Worm (Caenorhabditis elegans) whole organism, L1 larva: Measurements from ENCODE around the gene ZK1058.9.
A peak's percentile ranks its signal among the peaks of the same experiment; 100 is the strongest.

Experiments used
- C04F5.9 ChIP-seq: sonication (generic microtip); optimal IDR thresholded peaks from 2 replicates; lab custom pipeline; 2016; ENCODE audit warnings: missing genetic modification characterization, missing compliant biosample characterization
- C16A3.4 ChIP-seq: fragments of 150-350 bp; optimal IDR thresholded peaks from 2 replicates; lab custom pipeline; 2014; ENCODE audit warnings: missing biosample characterization, missing genetic modification characterization
- F16B12.6 ChIP-seq: fragments of 150-350 bp; optimal IDR thresholded peaks from 2 replicates; lab custom pipeline; 2014; ENCODE audit warnings: missing biosample characterization, missing genetic modification characterization
- Y116A8C.19 ChIP-seq: sonication (generic microtip); optimal IDR thresholded peaks from 2 replicates; lab custom pipeline; 2016; ENCODE audit warnings: missing compliant biosample characterization, missing genetic modification characterization, borderline replicate concordance
- alr-1 ChIP-seq: fragments of 200-800 bp; sonication (Bioruptor generic); optimal IDR thresholded peaks from 2 replicates; lab custom pipeline; 2018; ENCODE audit warnings: borderline replicate concordance, mild to moderate bottlenecking, missing genetic modification characterization, missing compliant biosample characterization
- aly-2 ChIP-seq: fragments of 150-350 bp; optimal IDR thresholded peaks from 2 replicates; lab custom pipeline; 2014; ENCODE audit warnings: missing biosample characterization, missing genetic modification characterization
- ama-1 ChIP-seq: fragments of 150-350 bp; optimal IDR thresholded peaks from 2 replicates; lab custom pipeline; 2014
- blmp-1 ChIP-seq: fragments of 150-350 bp; optimal IDR thresholded peaks from 2 replicates; lab custom pipeline; 2014; ENCODE audit warnings: missing biosample characterization, missing genetic modification characterization
- ceh-63 ChIP-seq: fragments of 200-800 bp; sonication (Bioruptor generic); optimal IDR thresholded peaks from 2 replicates; lab custom pipeline; 2018; ENCODE audit warnings: mild to moderate bottlenecking, missing genetic modification characterization, missing compliant biosample characterization
- ceh-8 ChIP-seq: fragments of 200-800 bp; sonication (Bioruptor generic); optimal IDR thresholded peaks from 2 replicates; lab custom pipeline; 2018; ENCODE audit warnings: mild to moderate bottlenecking, missing genetic modification characterization, moderate library complexity, missing compliant biosample characterization
- ceh-82 ChIP-seq, 3 experiments: fragments of 150-350 bp in 1 of 3; sonication (generic microtip) in 2 of 3; optimal IDR thresholded peaks; 2 replicates each; lab custom pipeline; 2014 to 2017; ENCODE audit warnings: missing biosample characterization in 3 of 3, missing genetic modification characterization in 3 of 3
- dsc-1 ChIP-seq: sonication (generic microtip); optimal IDR thresholded peaks from 2 replicates; lab custom pipeline; 2016; ENCODE audit warnings: mild to moderate bottlenecking, missing genetic modification characterization, missing compliant biosample characterization
- egl-13 ChIP-seq: sonication (generic microtip); optimal IDR thresholded peaks from 2 replicates; lab custom pipeline; 2016; ENCODE audit warnings: missing genotype, missing genetic modification reagents, missing genetic modification characterization, missing compliant biosample characterization
- elt-2 ChIP-seq: sonication (generic microtip); optimal IDR thresholded peaks from 2 replicates; lab custom pipeline; 2016; ENCODE audit warnings: missing genetic modification characterization, mild to moderate bottlenecking, inconsistent platforms, missing compliant biosample characterization, missing genetic modification reagents
- fkh-10 ChIP-seq: sonication (generic microtip); optimal IDR thresholded peaks from 2 replicates; lab custom pipeline; 2017; ENCODE audit warnings: missing biosample characterization, missing genetic modification reagents, missing genetic modification characterization
- fkh-4 ChIP-seq: sonication (generic microtip); optimal IDR thresholded peaks from 2 replicates; lab custom pipeline; 2016; ENCODE audit warnings: missing compliant biosample characterization, missing genetic modification characterization, borderline replicate concordance
- fkh-8 ChIP-seq: sonication (generic microtip); optimal IDR thresholded peaks from 2 replicates; lab custom pipeline; 2016; ENCODE audit warnings: mild to moderate bottlenecking, missing genetic modification characterization, missing compliant biosample characterization
- fos-1 ChIP-seq: fragments of 150-350 bp; optimal IDR thresholded peaks from 2 replicates; lab custom pipeline; 2014; ENCODE audit warnings: missing biosample characterization, missing genetic modification characterization
- grh-1 ChIP-seq: fragments of 200-800 bp; sonication (Bioruptor generic); IDR thresholded peaks from 2 replicates; pipeline ENCODE4 v1.3.6; 2022; ENCODE audit warnings: missing genetic modification reagents, missing genetic modification characterization, missing compliant biosample characterization
- hlh-4 ChIP-seq: sonication (generic microtip); optimal IDR thresholded peaks from 2 replicates; lab custom pipeline; 2016; ENCODE audit warnings: mild to moderate bottlenecking, missing genetic modification characterization, missing compliant biosample characterization
- lin-13 ChIP-seq: fragments of 150-350 bp; optimal IDR thresholded peaks from 2 replicates; lab custom pipeline; 2014; ENCODE audit warnings: missing biosample characterization, missing genetic modification reagents, missing genetic modification characterization
- lin-14 ChIP-seq: fragments of 200-800 bp; sonication (Bioruptor generic); optimal IDR thresholded peaks from 2 replicates; lab custom pipeline; 2018; ENCODE audit warnings: mild to moderate bottlenecking, missing genetic modification characterization, moderate library complexity, missing compliant biosample characterization
- lin-15B ChIP-seq: fragments of 150-350 bp; sonication (generic microtip); optimal IDR thresholded peaks from 3 replicates; lab custom pipeline; 2014; ENCODE audit warnings: missing biosample characterization, missing genetic modification characterization
- lin-35 ChIP-seq, 2 experiments: fragments of 150-350 bp; optimal IDR thresholded peaks; 2 replicates each; lab custom pipeline; 2014; ENCODE audit warnings: missing biosample characterization in 2 of 2, missing genetic modification characterization in 2 of 2, missing genetic modification reagents in 2 of 2
- lin-39 ChIP-seq: fragments of 150-350 bp; optimal IDR thresholded peaks from 2 replicates; lab custom pipeline; 2014; ENCODE audit warnings: missing biosample characterization, missing genetic modification reagents, missing genetic modification characterization
- lir-3 ChIP-seq: sonication (generic microtip); optimal IDR thresholded peaks from 2 replicates; lab custom pipeline; 2016; ENCODE audit warnings: mild to moderate bottlenecking, missing genetic modification characterization, moderate library complexity, missing compliant biosample characterization; ENCODE audit not compliant: poor library complexity
- lsy-2 ChIP-seq, 2 experiments: fragments of 150-350 bp; optimal IDR thresholded peaks; 2 replicates each; lab custom pipeline; 2014; ENCODE audit warnings: missing biosample characterization in 2 of 2, missing genetic modification characterization in 2 of 2
- mdl-1 ChIP-seq, 2 experiments: fragments of 150-350 bp; optimal IDR thresholded peaks; 2 replicates each; lab custom pipeline; 2014 to 2017; ENCODE audit warnings: missing biosample characterization in 2 of 2, missing genetic modification characterization in 2 of 2, inconsistent platforms in 1 of 2
- mep-1 ChIP-seq: fragments of 150-350 bp; optimal IDR thresholded peaks from 2 replicates; lab custom pipeline; 2014; ENCODE audit warnings: missing biosample characterization, missing genetic modification characterization
- nhr-20 ChIP-seq: sonication (generic microtip); optimal IDR thresholded peaks from 2 replicates; lab custom pipeline; 2016; ENCODE audit warnings: mild to moderate bottlenecking, missing genetic modification characterization, missing compliant biosample characterization
- nhr-47 ChIP-seq: sonication (generic microtip); optimal IDR thresholded peaks from 2 replicates; lab custom pipeline; 2016; ENCODE audit warnings: mild to moderate bottlenecking, missing genetic modification characterization, moderate library complexity, missing compliant biosample characterization
- nhr-71 ChIP-seq: sonication (generic microtip); optimal IDR thresholded peaks from 2 replicates; lab custom pipeline; 2016; ENCODE audit warnings: mild to moderate bottlenecking, missing genetic modification characterization, moderate library complexity, missing compliant biosample characterization
- nhr-76 ChIP-seq: sonication (generic microtip); optimal IDR thresholded peaks from 2 replicates; lab custom pipeline; 2017; ENCODE audit warnings: missing biosample characterization, missing genetic modification characterization
- nhr-77 ChIP-seq: fragments of 150-350 bp; optimal IDR thresholded peaks from 2 replicates; lab custom pipeline; 2014; ENCODE audit warnings: missing biosample characterization, missing genetic modification characterization
- nhr-84 ChIP-seq: sonication (generic microtip); optimal IDR thresholded peaks from 2 replicates; lab custom pipeline; 2017; ENCODE audit warnings: missing biosample characterization, missing genetic modification characterization
- nhr-85 ChIP-seq: sonication (generic microtip); peaks from one replicate; lab custom pipeline; 2016; ENCODE audit warnings: missing genetic modification characterization, inconsistent platforms, missing compliant biosample characterization
- nhr-90 ChIP-seq: sonication (generic microtip); optimal IDR thresholded peaks from 2 replicates; lab custom pipeline; 2016; ENCODE audit warnings: mild to moderate bottlenecking, missing genetic modification characterization, missing compliant biosample characterization; ENCODE audit not compliant: poor library complexity
- pax-3 ChIP-seq: fragments of 200-800 bp; sonication (Bioruptor generic); optimal IDR thresholded peaks from 2 replicates; lab custom pipeline; 2018; ENCODE audit warnings: mild to moderate bottlenecking, missing genetic modification characterization, moderate library complexity, missing compliant biosample characterization
- rnt-1 ChIP-seq: sonication (generic microtip); optimal IDR thresholded peaks from 2 replicates; lab custom pipeline; 2016; ENCODE audit warnings: mild to moderate bottlenecking, missing genetic modification characterization, moderate library complexity, missing compliant biosample characterization
- skn-1 ChIP-seq: fragments of 150-350 bp; optimal IDR thresholded peaks from 2 replicates; lab custom pipeline; 2014; ENCODE audit warnings: missing biosample characterization, missing genetic modification characterization
- sox-4 ChIP-seq: sonication (generic microtip); optimal IDR thresholded peaks from 2 replicates; lab custom pipeline; 2016; ENCODE audit warnings: missing genetic modification characterization, missing compliant biosample characterization
- swsn-7 ChIP-seq: sonication (generic microtip); optimal IDR thresholded peaks from 2 replicates; lab custom pipeline; 2016; ENCODE audit warnings: missing genetic modification characterization, missing compliant biosample characterization
- unc-130 ChIP-seq: fragments of 150-350 bp; optimal IDR thresholded peaks from 2 replicates; lab custom pipeline; 2017; ENCODE audit warnings: missing biosample characterization, missing genetic modification characterization, inconsistent platforms
- unc-86 ChIP-seq: sonication (generic microtip); optimal IDR thresholded peaks from 2 replicates; lab custom pipeline; 2016; ENCODE audit warnings: missing genetic modification characterization, missing compliant biosample characterization
- unc-98 ChIP-seq: fragments of 200-800 bp; sonication (Bioruptor generic); IDR thresholded peaks from 2 replicates; pipeline ENCODE4 v1.3.6; 2022; ENCODE audit warnings: missing genetic modification characterization, missing compliant biosample characterization
- vab-15 ChIP-seq: sonication (generic microtip); optimal IDR thresholded peaks from 2 replicates; lab custom pipeline; 2017; ENCODE audit warnings: missing genotype, mild to moderate bottlenecking, missing genetic modification characterization, missing compliant biosample characterization
- xbp-1 ChIP-seq: sonication (generic microtip); optimal IDR thresholded peaks from 2 replicates; lab custom pipeline; 2016; ENCODE audit warnings: missing genetic modification characterization, missing compliant biosample characterization
- zag-1 ChIP-seq: fragments of 150-350 bp; optimal IDR thresholded peaks from 2 replicates; lab custom pipeline; 2014; ENCODE audit warnings: missing biosample characterization, missing genetic modification characterization
- zip-4 ChIP-seq: fragments of 200-800 bp; sonication (Bioruptor generic); optimal IDR thresholded peaks from 2 replicates; lab custom pipeline; 2018; ENCODE audit warnings: mild to moderate bottlenecking, missing genetic modification characterization, moderate library complexity, missing compliant biosample characterization
- ztf-11 ChIP-seq, 2 experiments: sonication (generic microtip); optimal IDR thresholded peaks; 2 replicates each; lab custom pipeline; 2016 to 2017; ENCODE audit warnings: missing genetic modification characterization in 2 of 2, missing biosample characterization in 1 of 2, missing compliant biosample characterization in 1 of 2

ZK1058.9 gene

DNA sequence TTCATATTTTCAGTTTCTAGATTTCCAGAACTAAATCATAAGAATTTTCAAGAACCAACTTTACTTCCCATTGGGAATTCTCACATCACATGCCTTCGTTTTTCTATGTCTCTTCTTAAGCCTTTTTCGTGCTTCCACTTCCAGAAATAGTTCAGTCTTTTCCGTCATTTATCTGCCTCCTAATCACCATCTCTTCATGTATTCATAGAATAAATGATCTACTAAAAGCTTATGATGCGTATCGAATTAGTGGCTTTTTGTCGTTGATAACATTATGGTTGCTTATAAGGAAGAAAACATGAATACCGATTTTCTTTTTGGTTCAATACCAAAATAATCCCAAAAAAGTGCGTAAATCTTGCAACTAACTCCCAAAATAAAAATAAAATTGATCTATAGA lies 28.8 kb upstream of the ZK1058.9 start:
- TF ChIP-seq dsc-1 (peak; percentile 91), nhr-47 (peak; percentile 48), pax-3 (tag; lab: Kevin White, UChicago) (peak; percentile 44), lsy-2 (tag; optimal IDR thresholded peaks at IDR 0.05; lab: Kevin White, UChicago) (no peak), ztf-11 (tag; optimal IDR thresholded peaks at IDR 0.05; lab: Kevin White, UChicago) (no peak), nhr-71 (tag; lab: Kevin White, UChicago) (peak; percentile 10), unc-98 (GFP tag; lab: Robert Waterston, UW) (no peak), unc-86 (tag; lab: Kevin White, UChicago) (peak; percentile 30), C16A3.4 (tag; lab: Kevin White, UChicago) (no peak), sox-4 (tag; lab: Kevin White, UChicago) (peak; percentile 79), F16B12.6 (tag; lab: Kevin White, UChicago) (no peak), fkh-8 (tag; lab: Kevin White, UChicago) (peak; percentile 80)

- peak in 1 of 2 experiments; percentile 90 for TF ChIP-seq mdl-1 (tag; optimal IDR thresholded peaks at IDR 0.05; lab: Kevin White, UChicago)
- TF ChIP-seq lin-39 (tag; lab: Kevin White, UChicago): no peak
- TF ChIP-seq lin-13 (GFP tag; lab: Kevin White, UChicago): peak; percentile 19
- no peak for TF ChIP-seq skn-1 (tag; lab: Kevin White, UChicago)
- TF ChIP-seq nhr-90 (tag; lab: Kevin White, UChicago): no peak
- TF ChIP-seq elt-2 (tag; lab: Kevin White, UChicago): no peak
- peak; percentile 85 for TF ChIP-seq nhr-71 (tag; lab: Kevin White, UChicago)
- peak; percentile 9 for TF ChIP-seq xbp-1 (tag; lab: Kevin White, UChicago)
- no peak for TF ChIP-seq nhr-84
- TF ChIP-seq alr-1: no peak
- TF ChIP-seq mep-1 (tag; lab: Kevin White, UChicago): peak; percentile 52
- TF ChIP-seq C16A3.4 (tag; lab: Kevin White, UChicago): peak; percentile 42
- TF ChIP-seq ztf-11 (tag; optimal IDR thresholded peaks at IDR 0.05; lab: Kevin White, UChicago): peak in 1 of 2 experiments; percentile 8
- TF ChIP-seq fkh-10 (GFP tag; lab: Kevin White, UChicago): no peak
- TF ChIP-seq fkh-4 (tag; lab: Kevin White, UChicago): no peak
- no peak for TF ChIP-seq hlh-4 (tag; lab: Kevin White, UChicago)
- TF ChIP-seq nhr-47: peak; percentile 42
- peak; percentile 37 for TF ChIP-seq swsn-7 (tag; lab: Kevin White, UChicago)
- TF ChIP-seq C04F5.9 (tag; lab: Kevin White, UChicago): no peak
- peak; percentile 37 for TF ChIP-seq ceh-8 (GFP tag; lab: Kevin White, UChicago)
- TF ChIP-seq blmp-1 (tag; lab: Kevin White, UChicago): peak; percentile 11
- peak; percentile 57 for TF ChIP-seq pax-3 (tag; lab: Kevin White, UChicago)
- no peak for TF ChIP-seq fos-1 (tag; lab: Kevin White, UChicago)
- TF ChIP-seq nhr-20 (tag; lab: Kevin White, UChicago): peak; percentile 62
- no peak for TF ChIP-seq egl-13 (tag; lab: Kevin White, UChicago)
- peak; percentile 29 for TF ChIP-seq vab-15
- peak; percentile 20 to 70 for TF ChIP-seq lin-35 (GFP tag; optimal IDR thresholded peaks at IDR 0.05; lab: Kevin White, UChicago)
- no peak for TF ChIP-seq F16B12.6 (tag; lab: Kevin White, UChicago)
- TF ChIP-seq zag-1 (tag; lab: Kevin White, UChicago): no peak
- TF ChIP-seq rnt-1 (tag; lab: Kevin White, UChicago): peak; percentile 34
- no peak for TF ChIP-seq nhr-85 (tag; lab: Kevin White, UChicago)
- no peak for TF ChIP-seq grh-1 (GFP tag; lab: Robert Waterston, UW)
- TF ChIP-seq nhr-77 (tag; lab: Kevin White, UChicago): no peak
- TF ChIP-seq ceh-63 (GFP tag; lab: Kevin White, UChicago): no peak
- TF ChIP-seq nhr-76: no peak
- peak; percentile 46 for TF ChIP-seq dsc-1
- TF ChIP-seq lir-3 (tag; lab: Kevin White, UChicago): peak; percentile 38
- peak in 1 of 3 experiments; percentile 8 for TF ChIP-seq ceh-82 (tag; optimal IDR thresholded peaks at IDR 0.05; lab: Kevin White, UChicago)
- TF ChIP-seq unc-130 (tag; lab: Kevin White, UChicago): peak; percentile 54
- TF ChIP-seq lin-14 (GFP tag; lab: Kevin White, UChicago): peak; percentile 90
- TF ChIP-seq Y116A8C.19: no peak
- peak; percentile 59 for TF ChIP-seq ama-1 (lab: Kevin White, UChicago)
- TF ChIP-seq aly-2: no peak
- no peak for TF ChIP-seq lin-15B (tag; lab: Kevin White, UChicago)
- TF ChIP-seq zip-4: no peak
These were observed 28.2 kb upstream of the ZK1058.9 start for ce11 chrIII:3954220-3954619.
